Fruit fly (Drosophila melanogaster) whole organism, wandering third instar larva: ENCODE data around the gene Mvl.

Experiments used
- OdsH ChIP-seq: fragments of 200-800 bp; sonication (Bioruptor generic); optimal IDR thresholded peaks from 2 replicates; lab custom pipeline; 2016; ENCODE audit warnings: missing biosample characterization, mild to moderate bottlenecking, missing genetic modification characterization
- sage ChIP-seq: fragments of 200-800 bp; sonication (Bioruptor generic); optimal IDR thresholded peaks from 2 replicates; lab custom pipeline; 2016; ENCODE audit warnings: missing biosample characterization, mild to moderate bottlenecking, missing genetic modification characterization
- usp ChIP-seq: fragments of >200 bp; optimal IDR thresholded peaks from 2 replicates; lab custom pipeline; 2017; ENCODE audit warnings: missing biosample characterization, missing genetic modification characterization

DNA sequence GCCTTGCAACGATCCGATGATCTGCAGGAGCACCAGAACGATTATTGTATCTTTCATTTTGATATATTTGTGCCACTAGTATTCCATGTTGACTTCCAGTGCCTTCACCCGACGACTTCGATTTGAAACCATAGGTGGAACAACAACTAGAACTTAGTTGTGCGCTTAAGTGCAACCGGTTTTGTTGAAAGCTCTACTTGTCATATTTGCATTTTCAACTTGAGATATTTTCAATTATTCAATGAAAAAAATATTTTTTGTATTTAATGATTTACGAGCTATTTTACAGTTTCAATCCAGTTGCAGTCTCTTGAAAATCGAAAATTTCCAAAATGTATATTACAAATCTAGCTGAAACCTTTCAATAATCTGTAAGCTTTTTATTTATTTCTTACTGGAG lies 13.7 kb downstream of the Mvl start, which contains the start of gene CG31207:
- no peak for TF ChIP-seq sage
- TF ChIP-seq usp (GFP tag; lab: Kevin White, UChicago): no peak
- no peak for TF ChIP-seq OdsH (GFP tag; lab: Kevin White, UChicago)
